Fruit fly (Drosophila melanogaster) whole organism, embryonic: ENCODE data around the gene ver.

Experiments
- Abd-B ChIP-seq: fragments of 200-800 bp; sonication (Bioruptor generic); optimal IDR thresholded peaks from 2 replicates; lab custom pipeline; 2018; ENCODE audit warnings: missing biosample characterization, mild to moderate bottlenecking, missing genetic modification characterization, moderate library complexity
- Atf-2 ChIP-seq: fragments of 200-800 bp; sonication (Bioruptor generic); optimal IDR thresholded peaks from 2 replicates; lab custom pipeline; 2016; ENCODE audit warnings: missing biosample characterization, missing genetic modification characterization
- BtbVII ChIP-seq: fragments of 200-800 bp; sonication (Bioruptor generic); optimal IDR thresholded peaks from 3 replicates; lab custom pipeline; 2017; ENCODE audit warnings: missing biosample characterization, mild to moderate bottlenecking, missing genetic modification characterization
- CG10366 ChIP-seq: fragments of 200-800 bp; sonication (Bioruptor generic); IDR thresholded peaks from 2 replicates; pipeline ENCODE4 v1.3.6; 2022; ENCODE audit warnings: missing biosample characterization, missing genetic modification characterization
- CG12219 ChIP-seq: fragments of 200-800 bp; sonication (Bioruptor generic); optimal IDR thresholded peaks from 3 replicates; lab custom pipeline; 2018; ENCODE audit warnings: missing biosample characterization, mild to moderate bottlenecking, missing genetic modification characterization
- CG15696 ChIP-seq: fragments of 200-800 bp; sonication (Bioruptor generic); optimal IDR thresholded peaks from 2 replicates; lab custom pipeline; 2019; ENCODE audit warnings: missing biosample characterization, mild to moderate bottlenecking, missing genetic modification characterization, moderate library complexity
- CG16815 ChIP-seq: fragments of 200-800 bp; sonication (Bioruptor generic); optimal IDR thresholded peaks from 3 replicates; lab custom pipeline; 2017; ENCODE audit warnings: missing biosample characterization, mild to moderate bottlenecking, missing genetic modification characterization
- CG17328 ChIP-seq: fragments of 200-800 bp; sonication (Bioruptor generic); IDR thresholded peaks from 2 replicates; pipeline ENCODE4 v1.3.6; 2022; ENCODE audit warnings: missing biosample characterization, missing genetic modification characterization
- CG18619 ChIP-seq: fragments of 200-800 bp; sonication (Bioruptor generic); optimal IDR thresholded peaks from 3 replicates; lab custom pipeline; 2017; ENCODE audit warnings: missing biosample characterization, mild to moderate bottlenecking, missing genetic modification characterization
- CG30403 ChIP-seq: fragments of 200-800 bp; sonication (Bioruptor generic); optimal IDR thresholded peaks from 3 replicates; lab custom pipeline; 2016; ENCODE audit warnings: missing biosample characterization, missing genetic modification characterization
- CG32532 ChIP-seq: fragments of 200-800 bp; sonication (Bioruptor generic); IDR thresholded peaks from 2 replicates; pipeline ENCODE4 v1.3.6; 2022; ENCODE audit warnings: missing biosample characterization, missing genetic modification characterization
- CG33557 ChIP-seq: fragments of 200-800 bp; sonication (Bioruptor generic); optimal IDR thresholded peaks from 2 replicates; lab custom pipeline; 2019; ENCODE audit warnings: missing biosample characterization, mild to moderate bottlenecking, missing genetic modification characterization, moderate library complexity
- CG3995 ChIP-seq: fragments of 200-800 bp; sonication (Bioruptor generic); optimal IDR thresholded peaks from 3 replicates; lab custom pipeline; 2016; ENCODE audit warnings: missing biosample characterization, missing genetic modification characterization
- CG8765 ChIP-seq: fragments of 200-800 bp; sonication (Bioruptor generic); IDR thresholded peaks from 2 replicates; pipeline ENCODE4 v1.3.6; 2022; ENCODE audit warnings: missing biosample characterization, missing genetic modification characterization
- CG9437 ChIP-seq: fragments of 200-800 bp; sonication (Bioruptor generic); optimal IDR thresholded peaks from 2 replicates; lab custom pipeline; 2018; ENCODE audit warnings: missing biosample characterization, mild to moderate bottlenecking, missing genetic modification characterization
- CHES-1-like ChIP-seq: fragments of 200-800 bp; sonication (Bioruptor generic); optimal IDR thresholded peaks from 2 replicates; lab custom pipeline; 2016; ENCODE audit warnings: missing biosample characterization, missing genetic modification characterization
- D ChIP-seq, 2 experiments: fragments of 200-800 bp in 1 of 2; fragments of >200 bp in 1 of 2; sonication (Bioruptor generic) in 1 of 2; optimal IDR thresholded peaks; 2 replicates in 1 of 2; 3 replicates in 1 of 2; lab custom pipeline; 2017; ENCODE audit warnings: mild to moderate bottlenecking in 1 of 2, missing biosample characterization in 1 of 2, missing genetic modification characterization in 1 of 2, missing genetic modification reagents in 1 of 2
- Dp ChIP-seq: fragments of 200-800 bp; sonication (Bioruptor generic); optimal IDR thresholded peaks from 2 replicates; lab custom pipeline; 2018; ENCODE audit warnings: missing biosample characterization, mild to moderate bottlenecking, missing genetic modification characterization, moderate library complexity
- ERR ChIP-seq: fragments of 200-800 bp; sonication (Bioruptor generic); optimal IDR thresholded peaks from 2 replicates; lab custom pipeline; 2016; ENCODE audit warnings: missing biosample characterization, missing genetic modification characterization
- Ets97D ChIP-seq: fragments of 200-800 bp; sonication (Bioruptor generic); optimal IDR thresholded peaks from 3 replicates; lab custom pipeline; 2016; ENCODE audit warnings: missing biosample characterization, missing genetic modification characterization
- Fer3 ChIP-seq: fragments of 200-800 bp; sonication (Bioruptor generic); optimal IDR thresholded peaks from 2 replicates; lab custom pipeline; 2018; ENCODE audit warnings: missing biosample characterization, mild to moderate bottlenecking, missing genetic modification characterization, moderate library complexity
- HHEX ChIP-seq: fragments of 200-800 bp; sonication (Bioruptor generic); optimal IDR thresholded peaks from 3 replicates; lab custom pipeline; 2017; ENCODE audit warnings: missing biosample characterization, mild to moderate bottlenecking, missing genetic modification characterization, missing genetic modification reagents
- HLH3B ChIP-seq: fragments of 200-800 bp; sonication (Bioruptor generic); IDR thresholded peaks from 2 replicates; pipeline ENCODE4 v1.3.6; 2022; ENCODE audit warnings: missing biosample characterization, missing genetic modification characterization
- HLH4C ChIP-seq: fragments of 200-800 bp; sonication (Bioruptor generic); IDR thresholded peaks from 3 replicates; pipeline ENCODE4 v1.3.6; 2022; ENCODE audit warnings: missing biosample characterization, missing genetic modification characterization; ENCODE audit not compliant: partially characterized antibody
- Hmr ChIP-seq: fragments of 200-800 bp; sonication (Bioruptor generic); optimal IDR thresholded peaks from 3 replicates; lab custom pipeline; 2017; ENCODE audit warnings: mild to moderate bottlenecking, missing biosample characterization, missing genetic modification reagents, missing genetic modification characterization
- Mrtf ChIP-seq: fragments of 200-800 bp; sonication (Bioruptor generic); IDR thresholded peaks from 3 replicates; pipeline ENCODE4 v1.3.6; 2022; ENCODE audit warnings: missing biosample characterization, missing genetic modification characterization
- NC2β ChIP-seq: fragments of 200-800 bp; sonication (Bioruptor generic); optimal IDR thresholded peaks from 2 replicates; lab custom pipeline; 2016; ENCODE audit warnings: missing biosample characterization, missing genetic modification characterization
- Nf-YB ChIP-seq: fragments of 200-800 bp; sonication (Bioruptor generic); optimal IDR thresholded peaks from 3 replicates; lab custom pipeline; 2019; ENCODE audit warnings: missing biosample characterization, mild to moderate bottlenecking, missing genetic modification characterization, moderate library complexity
- Pdp1 ChIP-seq, 2 experiments: fragments of 200-800 bp; sonication (Bioruptor generic); optimal IDR thresholded peaks; 3 replicates each; lab custom pipeline; 2016; ENCODE audit warnings: missing biosample characterization in 2 of 2, missing genetic modification characterization in 2 of 2, mild to moderate bottlenecking in 1 of 2, moderate library complexity in 1 of 2
- Ptx1 ChIP-seq: fragments of 200-800 bp; sonication (Bioruptor generic); IDR thresholded peaks from 2 replicates; pipeline ENCODE4 v1.3.6; 2022; ENCODE audit warnings: missing biosample characterization, missing genetic modification characterization
- Rx ChIP-seq: fragments of 200-800 bp; sonication (Bioruptor generic); IDR thresholded peaks from 2 replicates; pipeline ENCODE4 v1.3.6; 2022; ENCODE audit warnings: missing biosample characterization, missing genetic modification characterization
- Xrp1 ChIP-seq: fragments of 200-800 bp; sonication (Bioruptor generic); IDR thresholded peaks from 2 replicates; pipeline ENCODE4 v1.3.6; 2022; ENCODE audit warnings: missing biosample characterization, missing genetic modification characterization
- YL-1 ChIP-seq: fragments of 200-800 bp; sonication (Bioruptor generic); optimal IDR thresholded peaks from 3 replicates; lab custom pipeline; 2017; ENCODE audit warnings: missing biosample characterization, mild to moderate bottlenecking, missing genetic modification characterization
- amos ChIP-seq: fragments of 200-800 bp; sonication (Bioruptor generic); IDR thresholded peaks from 2 replicates; pipeline ENCODE4 v1.3.6; 2022; ENCODE audit warnings: missing biosample characterization, missing genetic modification characterization; ENCODE audit not compliant: partially characterized antibody
- az2 ChIP-seq: fragments of 200-800 bp; sonication (Bioruptor generic); optimal IDR thresholded peaks from 3 replicates; lab custom pipeline; 2016; ENCODE audit warnings: missing biosample characterization, missing genetic modification characterization
- chif ChIP-seq, 2 experiments: fragments of 200-800 bp; sonication (Bioruptor generic); optimal IDR thresholded peaks; 3 replicates each; lab custom pipeline; 2016; ENCODE audit warnings: missing biosample characterization in 2 of 2, missing genetic modification characterization in 2 of 2
- ci ChIP-seq: fragments of 200-800 bp; sonication (Bioruptor generic); IDR thresholded peaks from 3 replicates; pipeline ENCODE4 v1.3.6; 2022; ENCODE audit warnings: missing biosample characterization, missing genetic modification characterization
- dati ChIP-seq: fragments of 200-800 bp; sonication (Bioruptor generic); IDR thresholded peaks from 2 replicates; pipeline ENCODE4 v1.3.6; 2022; ENCODE audit warnings: missing biosample characterization, missing genetic modification characterization
- ems ChIP-seq: fragments of 200-800 bp; sonication (Bioruptor generic); optimal IDR thresholded peaks from 3 replicates; lab custom pipeline; 2016; ENCODE audit warnings: missing biosample characterization, missing genetic modification characterization
- grau ChIP-seq: fragments of 200-800 bp; optimal IDR thresholded peaks from 3 replicates; lab custom pipeline; 2019; ENCODE audit warnings: missing biosample characterization, mild to moderate bottlenecking, missing genetic modification characterization, moderate library complexity
- ham ChIP-seq: fragments of 200-800 bp; sonication (Bioruptor generic); IDR thresholded peaks from 2 replicates; pipeline ENCODE4 v1.3.6; 2022; ENCODE audit warnings: missing biosample characterization, missing genetic modification characterization
- her ChIP-seq: fragments of 200-800 bp; sonication (Bioruptor generic); optimal IDR thresholded peaks from 2 replicates; lab custom pipeline; 2016; ENCODE audit warnings: missing biosample characterization, missing genetic modification characterization
- phol ChIP-seq: fragments of 200-800 bp; sonication (Bioruptor generic); optimal IDR thresholded peaks from 3 replicates; lab custom pipeline; 2018; ENCODE audit warnings: missing biosample characterization, mild to moderate bottlenecking, missing genetic modification characterization, moderate library complexity
- sens ChIP-seq: fragments of 200-800 bp; sonication (Bioruptor generic); peaks from one replicate; lab custom pipeline; 2016; ENCODE audit warnings: missing biosample characterization, missing genetic modification characterization
- seq ChIP-seq: fragments of 200-800 bp; sonication (Bioruptor generic); IDR thresholded peaks from 2 replicates; pipeline ENCODE4 v1.3.6; 2022; ENCODE audit warnings: missing biosample characterization, missing genetic modification characterization
- sima ChIP-seq: fragments of 200-800 bp; sonication (Bioruptor generic); optimal IDR thresholded peaks from 2 replicates; lab custom pipeline; 2016; ENCODE audit warnings: missing biosample characterization, missing genetic modification characterization
- slou ChIP-seq: fragments of 200-800 bp; sonication (Bioruptor generic); optimal IDR thresholded peaks from 3 replicates; lab custom pipeline; 2016; ENCODE audit warnings: missing biosample characterization, missing genetic modification characterization
- sug ChIP-seq: fragments of 200-800 bp; optimal IDR thresholded peaks from 2 replicates; lab custom pipeline; 2019; ENCODE audit warnings: missing biosample characterization, mild to moderate bottlenecking, missing genetic modification characterization, moderate library complexity
- tap ChIP-seq: fragments of 200-800 bp; optimal IDR thresholded peaks from 3 replicates; lab custom pipeline; 2019; ENCODE audit warnings: missing biosample characterization, mild to moderate bottlenecking, missing genetic modification characterization, moderate library complexity

The ver gene

DNA sequence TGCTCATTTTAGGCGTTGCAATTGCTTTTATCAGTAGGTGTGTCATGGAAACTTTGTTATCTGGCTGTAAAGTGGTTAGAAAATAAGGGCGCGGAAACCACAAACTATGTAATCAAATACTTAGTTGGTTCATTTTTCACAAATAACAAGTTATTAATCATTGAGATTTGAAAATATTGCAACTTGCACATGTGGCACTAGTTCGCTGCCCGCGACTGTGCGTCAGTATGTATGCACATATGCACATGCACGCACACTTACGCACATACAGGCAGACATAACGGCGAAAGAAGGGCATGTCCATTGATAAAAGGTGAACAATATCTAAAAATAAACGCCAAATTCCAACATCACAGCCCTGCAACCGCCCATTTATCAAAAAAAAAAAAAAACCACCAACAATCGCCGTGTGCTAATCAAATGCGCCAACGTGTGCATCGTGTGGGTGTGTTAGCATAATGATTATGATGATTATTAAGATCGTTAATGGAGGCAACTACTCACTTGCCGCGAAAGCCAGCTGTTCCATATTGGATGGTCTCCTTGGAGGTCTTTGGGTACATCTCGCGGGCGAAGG is 5.7 kb downstream of the ver start (continued):
- TF ChIP-seq CG30403 (GFP tag; lab: Kevin White, UChicago) (peak; percentile 47), CG9437 (GFP tag; lab: Kevin White, UChicago) (peak; percentile 18), CG18619 (GFP tag; lab: Kevin White, UChicago) (peak; percentile 21), Xrp1 (GFP tag; lab: Robert Waterston, UW) (peak; percentile 71), HHEX (GFP tag; lab: Kevin White, UChicago) (peak; percentile 10), CG17328 (GFP tag; lab: Robert Waterston, UW) (peak; percentile 76), CG16815 (GFP tag; lab: Kevin White, UChicago) (no peak), Nf-YB (GFP tag; lab: Kevin White, UChicago) (peak; percentile 12), D (optimal IDR thresholded peaks at IDR 0.05; lab: Kevin White, UChicago) (peak; percentile 57), D (GFP tag; optimal IDR thresholded peaks at IDR 0.05; lab: Kevin White, UChicago) (peak; percentile 52), CG15696 (tag; lab: Kevin White, UChicago) (peak; percentile 7), CG3995 (GFP tag; lab: Kevin White, UChicago) (no peak), CG12219 (GFP tag; lab: Kevin White, UChicago) (peak; percentile 62), dati (GFP tag; lab: Robert Waterston, UW) (0 out of 2 replicates have a peak, but pooled peaks have one; percentile 38), CG10366 (GFP tag; lab: Robert Waterston, UW) (peak; percentile 54), Atf-2 (GFP tag; lab: Kevin White, UChicago) (peak; percentile 13)

DNA sequence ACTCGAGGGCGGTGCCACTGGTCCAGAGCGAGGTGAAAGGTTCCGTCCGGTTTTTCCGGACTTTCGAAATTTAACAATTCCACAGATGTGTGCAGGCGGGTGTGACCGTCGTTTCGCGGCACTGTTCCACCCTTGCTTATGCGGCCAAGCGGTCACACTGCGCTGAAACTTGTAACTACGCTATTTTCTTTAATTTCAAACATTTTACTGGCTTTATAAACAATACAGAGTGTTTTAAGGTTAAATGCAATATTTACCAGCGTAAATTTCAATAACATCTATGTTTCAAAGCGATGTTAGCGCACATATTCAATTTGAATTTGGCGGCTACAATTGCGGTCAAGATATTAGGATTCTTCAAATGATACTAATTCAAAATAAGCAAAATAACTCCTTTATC is 6.3 kb downstream of the ver start, which contains the start of gene nst:
nst (minus strand) TSS at position 128 of the 400 bp plus-strand sequence.
- no peak for TF ChIP-seq ems (GFP tag; lab: Kevin White, UChicago)
- TF ChIP-seq HLH4C (GFP tag; lab: Robert Waterston, UW): no peak
- TF ChIP-seq sug: no peak
- no peak for TF ChIP-seq az2 (GFP tag; lab: Kevin White, UChicago)
- peak; percentile 38; the same call in 1 of the 2 replicates for TF ChIP-seq amos
- peak; percentile 37 for TF ChIP-seq her (GFP tag; lab: Kevin White, UChicago)
- peak; percentile 15; the same call in 1 of the 2 replicates for TF ChIP-seq CG32532 (GFP tag; lab: Robert Waterston, UW)
- peak; percentile 68 for TF ChIP-seq sens (GFP tag; lab: Kevin White, UChicago)
- TF ChIP-seq Ets97D (GFP tag; lab: Kevin White, UChicago): peak; percentile 15
- TF ChIP-seq Dp: peak; percentile 70
- peak; percentile 27; the same call in 1 of the 2 replicates for TF ChIP-seq seq (GFP tag; lab: Robert Waterston, UW)
- TF ChIP-seq Rx: no peak
- peak in 1 of 2 experiments; percentile 12 for TF ChIP-seq Pdp1 (GFP tag; optimal IDR thresholded peaks at IDR 0.05; lab: Kevin White, UChicago)
- no peak for TF ChIP-seq sima (GFP tag; lab: Kevin White, UChicago)
- no peak for TF ChIP-seq Fer3 (tag; lab: Kevin White, UChicago)
- TF ChIP-seq ERR: peak; percentile 14
- peak in 1 of 2 experiments; percentile 18 for TF ChIP-seq chif (GFP tag; optimal IDR thresholded peaks at IDR 0.05; lab: Kevin White, UChicago)
- TF ChIP-seq grau (tag; lab: Kevin White, UChicago): peak; percentile 16
- TF ChIP-seq HLH3B: no peak
- peak; percentile 21 for TF ChIP-seq phol (tag; lab: Kevin White, UChicago)
- no peak for TF ChIP-seq NC2β (GFP tag; lab: Kevin White, UChicago)
- TF ChIP-seq CG33557 (GFP tag; lab: Kevin White, UChicago): no peak
- no peak for TF ChIP-seq slou
- TF ChIP-seq ci (GFP tag; lab: Robert Waterston, UW): peak; percentile 16; the same call in 1 of the 3 replicates
- peak; percentile 6 for TF ChIP-seq CHES-1-like (GFP tag; lab: Kevin White, UChicago)
- no peak for TF ChIP-seq ham
- TF ChIP-seq YL-1 (GFP tag; lab: Kevin White, UChicago): peak; percentile 32
- TF ChIP-seq Abd-B: peak; percentile 30
- TF ChIP-seq tap (tag; lab: Kevin White, UChicago): no peak
- no peak for TF ChIP-seq Ptx1 (GFP tag; lab: Robert Waterston, UW)
- no peak for TF ChIP-seq Mrtf (GFP tag; lab: Robert Waterston, UW)
- TF ChIP-seq CG8765 (GFP tag; lab: Robert Waterston, UW): no peak
- no peak for TF ChIP-seq BtbVII (GFP tag; lab: Kevin White, UChicago)
- peak; percentile 14 for TF ChIP-seq Hmr (GFP tag; lab: Kevin White, UChicago)
